Worm (Caenorhabditis elegans): Measurements from ENCODE around the gene Y45F3A.1.

- TF ChIP-seq pha-4 (GFP tag; IDR thresholded peaks at IDR 0.05) (no peak), pha-4 (tag; optimal IDR thresholded peaks at IDR 0.05) (no peak), Y75B8A.6 (GFP tag; IDR thresholded peaks at IDR 0.05) (no peak), zag-1 (tag; optimal IDR thresholded peaks at IDR 0.05) (no peak), unc-62 (GFP tag; optimal IDR thresholded peaks at IDR 0.05 in 1 of 2) (no peak), unc-62 (tag; optimal IDR thresholded peaks at IDR 0.05) (no peak), hlh-30 (tag; optimal IDR thresholded peaks at IDR 0.05; ENCODE audit: insufficient read depth) (no peak), lin-13 (GFP tag; optimal IDR thresholded peaks at IDR 0.05) (no peak), duxl-1 (tag; optimal IDR thresholded peaks at IDR 0.05; ENCODE audit: poor library complexity) (no peak), attf-4 (tag; optimal IDR thresholded peaks at IDR 0.05) (no peak), nhr-42 (GFP tag; IDR thresholded peaks at IDR 0.05) (no peak), nhr-6 (tag; optimal IDR thresholded peaks at IDR 0.05) (no peak), daf-12 (tag; optimal IDR thresholded peaks at IDR 0.05) (no peak), sdz-12 (GFP tag; optimal IDR thresholded peaks at IDR 0.05) (no peak)
These were observed 41.5 kb upstream of the Y45F3A.1 start, which contains the start of gene Y39A1A.2 for ce11 chrIII:10603248-10603647.
